Fruit fly (Drosophila melanogaster): ENCODE results near the gene Scsalpha1.

Gene Scsalpha1

dm6 chr3L:3787595-3788151 lies 26.3 kb upstream of the Scsalpha1 start (continued):
- peak; percentile 29 for TF ChIP-seq Abd-B (GFP tag; optimal IDR thresholded peaks at IDR 0.05)
- TF ChIP-seq lab (GFP tag; optimal IDR thresholded peaks at IDR 0.05) = peak; percentile 51
- peak; percentile 42; the same call in 1 of the 3 replicates for TF ChIP-seq row (GFP tag; IDR thresholded peaks at IDR 0.05)
- no peak for TF ChIP-seq hkb (optimal IDR thresholded peaks at IDR 0.05)
- peak; percentile 56 for TF ChIP-seq hkb (GFP tag; IDR thresholded peaks at IDR 0.05)
- peak; percentile 40 for TF ChIP-seq CG12769 (tag; optimal IDR thresholded peaks at IDR 0.05)
- no peak for TF ChIP-seq Hey (tag; optimal IDR thresholded peaks at IDR 0.05)
- TF ChIP-seq H2.0 (GFP tag; IDR thresholded peaks at IDR 0.05) = no peak
- peak; percentile 27 for TF ChIP-seq NfI (GFP tag; optimal IDR thresholded peaks at IDR 0.05)
- TF ChIP-seq CG15696 (tag; optimal IDR thresholded peaks at IDR 0.05) = no peak
- TF ChIP-seq shn (GFP tag; optimal IDR thresholded peaks at IDR 0.05) = peak; percentile 30
- TF ChIP-seq CG14050 (GFP tag; IDR thresholded peaks at IDR 0.05) = no peak
- no peak for TF ChIP-seq CG1024 (GFP tag; IDR thresholded peaks at IDR 0.05)
- no peak for TF ChIP-seq Atf6 (GFP tag; IDR thresholded peaks at IDR 0.05)
- TF ChIP-seq dm (GFP tag; optimal IDR thresholded peaks at IDR 0.05) = no peak
- TF ChIP-seq p53 (GFP tag; optimal IDR thresholded peaks at IDR 0.05) = no peak
- peak; percentile 77; the same call in 2 of the 3 replicates for TF ChIP-seq ci (GFP tag; IDR thresholded peaks at IDR 0.05)
- TF ChIP-seq Dp (GFP tag; optimal IDR thresholded peaks at IDR 0.05) = peak; percentile 89
- no peak for TF ChIP-seq zen (tag; optimal IDR thresholded peaks at IDR 0.05)
- no peak for TF ChIP-seq CG14667 (GFP tag; IDR thresholded peaks at IDR 0.05)
- TF ChIP-seq esg (GFP tag; conservative IDR thresholded peaks at IDR 0.05) = no peak
- TF ChIP-seq salm (tag; optimal IDR thresholded peaks at IDR 0.05) = peak; percentile 33
- no peak for TF ChIP-seq CG5953 (GFP tag; IDR thresholded peaks at IDR 0.05)
- TF ChIP-seq pan (optimal IDR thresholded peaks at IDR 0.05) = no peak
- TF ChIP-seq pan (GFP tag; optimal IDR thresholded peaks at IDR 0.05 in 1 of 2, IDR thresholded peaks at IDR 0.05 in 1 of 2) = no peak
- TF ChIP-seq chm (GFP tag; IDR thresholded peaks at IDR 0.05) = peak; percentile 68
- peak; percentile 43 for TF ChIP-seq PHDP (tag; optimal IDR thresholded peaks at IDR 0.05)
- TF ChIP-seq wek (GFP tag; optimal IDR thresholded peaks at IDR 0.05) = no peak
- peak; percentile 36; the same call in 1 of the 2 replicates for TF ChIP-seq CG17328 (GFP tag; IDR thresholded peaks at IDR 0.05)
- TF ChIP-seq lola (GFP tag; optimal IDR thresholded peaks at IDR 0.05) = no peak
- TF ChIP-seq CG7786 (GFP tag; optimal IDR thresholded peaks at IDR 0.05) = no peak
- peak; percentile 11 for TF ChIP-seq Spps (tag; optimal IDR thresholded peaks at IDR 0.05)
- peak; percentile 48 for TF ChIP-seq BEAF-32 (GFP tag; optimal IDR thresholded peaks at IDR 0.05)
- no peak for TF ChIP-seq prd (optimal IDR thresholded peaks at IDR 0.05)
- 0 out of 3 replicates have a peak, but pooled peaks have one; percentile 6 for TF ChIP-seq prd (GFP tag; IDR thresholded peaks at IDR 0.05)
- TF ChIP-seq HLHmδ (GFP tag; optimal IDR thresholded peaks at IDR 0.05) = peak; percentile 62
- peak; percentile 27 for TF ChIP-seq grn (GFP tag; optimal IDR thresholded peaks at IDR 0.05)
- TF ChIP-seq CG16863 (GFP tag; optimal IDR thresholded peaks at IDR 0.05) = no peak
- TF ChIP-seq CG10366 (GFP tag; IDR thresholded peaks at IDR 0.05) = no peak
- no peak for TF ChIP-seq CG12236 (GFP tag; optimal IDR thresholded peaks at IDR 0.05)
- peak; percentile 38 for TF ChIP-seq nau (GFP tag; optimal IDR thresholded peaks at IDR 0.05)
- 0 out of 2 replicates have a peak, but pooled peaks have one; percentile 23 for TF ChIP-seq Drgx (GFP tag; IDR thresholded peaks at IDR 0.05)
- TF ChIP-seq Mes4 (GFP tag; optimal IDR thresholded peaks at IDR 0.05) = peak; percentile 49
- TF ChIP-seq schlank (tag; optimal IDR thresholded peaks at IDR 0.05) = no peak
- TF ChIP-seq CG14710 (tag; optimal IDR thresholded peaks at IDR 0.05) = peak; percentile 21
- no peak for TF ChIP-seq eyg (GFP tag; optimal IDR thresholded peaks at IDR 0.05)
- no peak for TF ChIP-seq Blimp-1 (GFP tag; optimal IDR thresholded peaks at IDR 0.05)
- peak; percentile 11 for TF ChIP-seq scrt (GFP tag; optimal IDR thresholded peaks at IDR 0.05)
- TF ChIP-seq Dll (GFP tag; IDR thresholded peaks at IDR 0.05; ENCODE audit: partially characterized antibody) = 0 out of 4 replicates have a peak, but pooled peaks have one; percentile 46
- TF ChIP-seq CG16813 (GFP tag; IDR thresholded peaks at IDR 0.05; ENCODE audit: partially characterized antibody) = peak; percentile 42

Data from whole organism, embryonic.